Worm (Caenorhabditis elegans): ENCODE results near the gene F59A7.14.

- no peak for TF ChIP-seq flt-1 (GFP tag; IDR thresholded peaks at IDR 0.05)
- no peak for TF ChIP-seq F13C5.2 (tag; optimal IDR thresholded peaks at IDR 0.05)
- no peak for TF ChIP-seq tbx-11 (GFP tag; IDR thresholded peaks at IDR 0.05)
- no peak for TF ChIP-seq ama-1 (optimal IDR thresholded peaks at IDR 0.05)
- no peak for TF ChIP-seq sea-1 (GFP tag; conservative IDR thresholded peaks at IDR 0.05)
- no peak for TF ChIP-seq tbx-37 (GFP tag; conservative IDR thresholded peaks at IDR 0.05)
- no peak for TF ChIP-seq B0310.2 (tag; optimal IDR thresholded peaks at IDR 0.05)
- TF ChIP-seq aly-1 (tag; optimal IDR thresholded peaks at IDR 0.05): no peak
- no peak for TF ChIP-seq hmbx-1 (tag; optimal IDR thresholded peaks at IDR 0.05)
- no peak for TF ChIP-seq tra-4 (tag; optimal IDR thresholded peaks at IDR 0.05)
- TF ChIP-seq ceh-13 (GFP tag; optimal IDR thresholded peaks at IDR 0.05): no peak
- TF ChIP-seq pes-1 (GFP tag; IDR thresholded peaks at IDR 0.05): no peak
- no peak for TF ChIP-seq ceh-36 (tag; optimal IDR thresholded peaks at IDR 0.05)
- no peak for TF ChIP-seq hmg-4 (GFP tag; optimal IDR thresholded peaks at IDR 0.05)
These were observed 39.8 kb upstream of the F59A7.14 start, which contains the start of gene T08B1.4 for ce11 chrV:1978968-1979367.
